Worm (Caenorhabditis elegans): ENCODE measurements around the gene EGAP5.1.

EGAP5.1 gene

DNA sequence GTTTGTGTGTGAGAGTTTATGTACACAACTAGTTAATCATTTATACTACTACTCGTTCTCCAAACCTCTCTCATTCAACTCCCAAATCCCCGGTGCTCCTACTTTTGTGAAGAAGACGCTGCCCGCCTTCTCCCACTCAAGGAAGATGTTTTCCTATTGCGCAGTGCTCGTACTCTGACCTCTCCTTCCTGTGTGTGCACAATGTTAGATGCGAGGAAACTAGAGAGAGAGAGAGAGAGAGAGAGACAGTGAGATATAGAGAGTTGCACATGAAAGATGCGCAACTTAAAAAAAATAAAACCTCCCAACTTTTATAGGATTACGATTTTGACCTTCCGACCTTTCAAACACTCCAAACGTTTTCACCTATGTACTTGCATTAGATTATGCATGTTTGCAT, 47.7 kb downstream of the EGAP5.1 start (continued):
- TF ChIP-seq Y75B8A.6 (GFP tag; IDR thresholded peaks at IDR 0.05) (no peak), F37D6.2 (tag; optimal IDR thresholded peaks at IDR 0.05) (no peak), mep-1 (tag; optimal IDR thresholded peaks at IDR 0.05) (peak; percentile 42), nhr-11 (tag; optimal IDR thresholded peaks at IDR 0.05) (no peak), Y5F2A.4 (GFP tag; optimal IDR thresholded peaks at IDR 0.05) (no peak), D1046.2 (GFP tag; IDR thresholded peaks at IDR 0.05) (no peak), lir-3 (tag; optimal IDR thresholded peaks at IDR 0.05) (no peak), nhr-237 (tag; optimal IDR thresholded peaks at IDR 0.05) (no peak), lim-7 (GFP tag; IDR thresholded peaks at IDR 0.05) (no peak), lin-29 (GFP tag; IDR thresholded peaks at IDR 0.05) (no peak), ceh-28 (tag; optimal IDR thresholded peaks at IDR 0.05) (no peak), hif-1 (tag; optimal IDR thresholded peaks at IDR 0.05) (peak in 1 of 2 experiments; percentile 4), ztf-11 (tag; optimal IDR thresholded peaks at IDR 0.05) (no peak), ZK546.5 (tag; optimal IDR thresholded peaks at IDR 0.05) (no peak), nhr-28 (tag; optimal IDR thresholded peaks at IDR 0.05) (no peak), nhr-102 (tag; optimal IDR thresholded peaks at IDR 0.05) (no peak), cey-2 (tag; optimal IDR thresholded peaks at IDR 0.05; ENCODE audit: borderline replicate concordance, insufficient read depth) (no peak), duxl-1 (tag; optimal IDR thresholded peaks at IDR 0.05; ENCODE audit: poor library complexity) (no peak), madf-9 (GFP tag; conservative IDR thresholded peaks at IDR 0.05) (no peak)

DNA sequence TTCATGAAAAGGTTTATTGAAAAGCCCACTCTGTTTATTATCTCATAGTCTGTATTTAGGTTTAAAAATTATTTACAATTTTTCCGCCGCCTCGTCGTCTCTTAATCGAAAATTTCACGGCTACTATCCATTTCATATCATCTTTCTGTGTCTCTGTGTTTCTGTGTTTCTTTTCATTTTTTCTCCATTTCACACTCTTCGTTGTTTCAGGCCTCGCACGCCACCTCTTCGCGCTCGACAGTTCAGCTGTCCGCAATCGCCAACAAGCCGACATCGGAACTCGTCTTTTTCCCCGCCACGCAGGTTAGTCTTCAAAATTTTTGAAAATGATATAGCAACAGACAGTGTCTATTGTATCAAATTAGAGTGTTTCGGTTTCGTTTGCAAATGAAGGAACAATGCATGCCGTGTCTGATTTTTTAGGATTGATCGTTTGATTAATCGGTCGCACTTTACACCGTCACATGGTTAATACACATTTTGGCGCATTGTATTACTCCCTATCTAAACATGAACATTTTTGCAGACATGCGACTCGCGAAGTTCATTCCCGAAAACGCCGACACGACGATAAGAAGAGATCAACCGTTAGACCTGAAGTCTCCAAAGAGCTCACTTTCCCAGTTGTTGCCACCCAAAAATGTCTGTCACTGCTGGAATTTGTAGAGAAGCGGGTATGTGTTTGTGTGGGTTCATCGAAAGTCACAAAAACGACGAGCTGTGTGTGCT, 48.2 kb downstream of the EGAP5.1 start:
- TF ChIP-seq hlh-11 (tag; optimal IDR thresholded peaks at IDR 0.05) (peak; percentile 46), dve-1 (tag; optimal IDR thresholded peaks at IDR 0.05; ENCODE audit: insufficient read depth) (peak; percentile 28), nhr-28 (tag; optimal IDR thresholded peaks at IDR 0.05) (peak; percentile 30), mxl-3 (GFP tag; optimal IDR thresholded peaks at IDR 0.05) (peak; percentile 34), aha-1 (tag) (peak; percentile 82), daf-16 (GFP tag; optimal IDR thresholded peaks at IDR 0.05) (no peak), daf-16 (tag; optimal IDR thresholded peaks at IDR 0.05) (peak; percentile 6), dmd-6 (GFP tag; IDR thresholded peaks at IDR 0.05) (peak; percentile 36), F37D6.2 (tag; optimal IDR thresholded peaks at IDR 0.05) (no peak), dmd-8 (GFP tag; IDR thresholded peaks at IDR 0.05) (no peak)

DNA sequence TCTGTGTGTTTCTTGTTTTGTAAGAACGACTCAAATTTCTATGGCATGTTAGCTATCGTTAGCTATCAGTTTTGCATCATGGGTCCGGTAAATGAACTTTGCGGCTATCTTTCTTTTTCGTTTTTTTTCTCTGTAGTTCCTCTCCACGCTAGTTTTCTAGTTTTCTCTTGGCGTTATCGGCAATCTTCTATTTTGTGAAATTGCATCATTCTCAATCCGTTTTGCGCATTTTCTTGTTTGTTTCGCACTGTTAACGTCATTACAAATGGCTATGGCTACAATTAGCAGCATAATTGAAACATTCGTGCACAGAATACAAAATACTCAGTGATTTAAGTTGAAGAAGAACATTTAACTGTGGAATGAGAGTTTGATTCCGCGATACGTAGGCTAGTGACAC, 50.2 kb downstream of the EGAP5.1 start:
- TF ChIP-seq ZK337.2 (GFP tag; IDR thresholded peaks at IDR 0.05) = no peak
- peak; percentile 32 for TF ChIP-seq aha-1 (tag)
- TF ChIP-seq mes-2 (tag; optimal IDR thresholded peaks at IDR 0.05; ENCODE audit: poor library complexity, severe bottlenecking) = peak; percentile 23
- peak; percentile 23 for TF ChIP-seq ces-1 (GFP tag; optimal IDR thresholded peaks at IDR 0.05)
- peak; percentile 72 for TF ChIP-seq nhr-28 (tag; optimal IDR thresholded peaks at IDR 0.05)
- no peak for TF ChIP-seq nhr-76 (tag; optimal IDR thresholded peaks at IDR 0.05)
